Fruit fly (Drosophila melanogaster) whole organism, prepupa: ENCODE results near the gene mamo.

Experiments
- Blimp-1 ChIP-seq: fragments of 200-800 bp; sonication (Bioruptor generic); optimal IDR thresholded peaks from 3 replicates; lab custom pipeline; 2017; ENCODE audit warnings: missing biosample characterization, missing genetic modification characterization, mild to moderate bottlenecking, moderate library complexity, missing genetic modification reagents
- CG10669 ChIP-seq: fragments of 200-800 bp; sonication (Bioruptor generic); optimal IDR thresholded peaks from 3 replicates; lab custom pipeline; 2018; ENCODE audit warnings: missing biosample characterization, mild to moderate bottlenecking, missing genetic modification characterization, moderate library complexity
- CG11294 ChIP-seq: fragments of 200-800 bp; sonication (Bioruptor generic); IDR thresholded peaks from 2 replicates; pipeline ENCODE4 v1.3.6; 2022; ENCODE audit warnings: missing biosample characterization, missing genetic modification characterization
- CG11762 ChIP-seq: fragments of 200-800 bp; sonication (Bioruptor generic); optimal IDR thresholded peaks from 3 replicates; lab custom pipeline; 2016; ENCODE audit warnings: missing biosample characterization, missing genetic modification characterization; ENCODE audit not compliant: insufficient read depth
- CG11902 ChIP-seq: fragments of 200-800 bp; sonication (Bioruptor generic); optimal IDR thresholded peaks from 3 replicates; lab custom pipeline; 2016; ENCODE audit warnings: missing biosample characterization, missing genetic modification characterization
- CG1621 ChIP-seq: fragments of 200-800 bp; sonication (Bioruptor generic); optimal IDR thresholded peaks from 3 replicates; lab custom pipeline; 2018; ENCODE audit warnings: missing biosample characterization, mild to moderate bottlenecking, missing genetic modification characterization
- CG3032 ChIP-seq: fragments of 200-800 bp; optimal IDR thresholded peaks from 2 replicates; lab custom pipeline; 2019; ENCODE audit warnings: missing biosample characterization, mild to moderate bottlenecking, missing genetic modification characterization, moderate library complexity
- CG31627 ChIP-seq: fragments of 200-800 bp; sonication (Bioruptor generic); optimal IDR thresholded peaks from 3 replicates; lab custom pipeline; 2016; ENCODE audit warnings: missing biosample characterization, missing genetic modification characterization
- CG32006 ChIP-seq: fragments of 200-800 bp; sonication (Bioruptor generic); optimal IDR thresholded peaks from 3 replicates; lab custom pipeline; 2017; ENCODE audit warnings: missing biosample characterization, mild to moderate bottlenecking, missing genetic modification characterization
- CG34406 ChIP-seq: fragments of 200-800 bp; sonication (Bioruptor generic); optimal IDR thresholded peaks from 3 replicates; lab custom pipeline; 2016; ENCODE audit warnings: missing biosample characterization, missing genetic modification characterization
- CG3919 ChIP-seq: fragments of 200-800 bp; sonication (Bioruptor generic); optimal IDR thresholded peaks from 3 replicates; lab custom pipeline; 2016; ENCODE audit warnings: missing biosample characterization, missing genetic modification characterization
- CG4318 ChIP-seq: fragments of 200-800 bp; sonication (Bioruptor generic); optimal IDR thresholded peaks from 3 replicates; lab custom pipeline; 2017; ENCODE audit warnings: missing biosample characterization, mild to moderate bottlenecking, missing genetic modification characterization
- CG6163 ChIP-seq: fragments of 200-800 bp; sonication (Bioruptor generic); IDR thresholded peaks from 3 replicates; pipeline ENCODE4 v1.3.6; 2022; ENCODE audit warnings: missing biosample characterization, missing genetic modification characterization
- CG6276 ChIP-seq: fragments of 200-800 bp; sonication (Bioruptor generic); optimal IDR thresholded peaks from 2 replicates; lab custom pipeline; 2017; ENCODE audit warnings: missing biosample characterization, mild to moderate bottlenecking, missing genetic modification characterization
- CG6792 ChIP-seq: fragments of 200-800 bp; sonication (Bioruptor generic); optimal IDR thresholded peaks from 3 replicates; lab custom pipeline; 2016; ENCODE audit warnings: missing biosample characterization, missing genetic modification characterization
- CG6808 ChIP-seq: fragments of 200-800 bp; sonication (Bioruptor generic); optimal IDR thresholded peaks from 3 replicates; lab custom pipeline; 2017; ENCODE audit warnings: missing biosample characterization, missing genetic modification characterization, mild to moderate bottlenecking, moderate library complexity, missing genetic modification reagents
- CG6854 ChIP-seq: fragments of 200-800 bp; sonication (Bioruptor generic); optimal IDR thresholded peaks from 2 replicates; lab custom pipeline; 2017; ENCODE audit warnings: missing biosample characterization, mild to moderate bottlenecking, missing genetic modification characterization
- CG8119 ChIP-seq: fragments of 200-800 bp; sonication (Bioruptor generic); IDR thresholded peaks from 3 replicates; pipeline ENCODE4 v1.3.6; 2022; ENCODE audit warnings: missing biosample characterization, missing genetic modification characterization
- CG8319 ChIP-seq: fragments of 200-800 bp; sonication (Bioruptor generic); optimal IDR thresholded peaks from 3 replicates; lab custom pipeline; 2016; ENCODE audit warnings: missing biosample characterization, missing genetic modification characterization
- CG8632 ChIP-seq: fragments of 200-800 bp; sonication (Bioruptor generic); optimal IDR thresholded peaks from 3 replicates; lab custom pipeline; 2016; ENCODE audit warnings: missing biosample characterization, missing genetic modification characterization
- CG9139 ChIP-seq: fragments of 200-800 bp; sonication (Bioruptor generic); optimal IDR thresholded peaks from 3 replicates; lab custom pipeline; 2017; ENCODE audit warnings: missing biosample characterization, mild to moderate bottlenecking, missing genetic modification characterization
- Eip75B ChIP-seq: fragments of 200-800 bp; sonication (Bioruptor generic); optimal IDR thresholded peaks from 3 replicates; lab custom pipeline; 2016; ENCODE audit warnings: missing biosample characterization, missing genetic modification characterization
- Eip78C ChIP-seq: fragments of 200-800 bp; sonication (Bioruptor generic); peaks from one replicate; lab custom pipeline; 2016; ENCODE audit warnings: missing biosample characterization, missing genetic modification characterization
- Eip93F ChIP-seq: fragments of 200-800 bp; sonication (Bioruptor generic); optimal IDR thresholded peaks from 2 replicates; lab custom pipeline; 2016; ENCODE audit warnings: missing biosample characterization, mild to moderate bottlenecking, missing genetic modification characterization
- Ets21C ChIP-seq: fragments of 200-800 bp; sonication (Bioruptor generic); optimal IDR thresholded peaks from 3 replicates; lab custom pipeline; 2016; ENCODE audit warnings: missing biosample characterization, missing genetic modification characterization
- Gug ChIP-seq: fragments of 200-800 bp; sonication (Bioruptor generic); IDR thresholded peaks from 2 replicates; pipeline ENCODE4 v1.3.6; 2022; ENCODE audit warnings: missing biosample characterization, missing genetic modification characterization
- Hr39 ChIP-seq: fragments of 200-800 bp; sonication (Bioruptor generic); optimal IDR thresholded peaks from 2 replicates; lab custom pipeline; 2016; ENCODE audit warnings: missing biosample characterization, missing genetic modification characterization
- Hr4 ChIP-seq: fragments of 200-800 bp; sonication (Bioruptor generic); optimal IDR thresholded peaks from 3 replicates; lab custom pipeline; 2016; ENCODE audit warnings: missing biosample characterization, missing genetic modification characterization
- Met ChIP-seq: fragments of 200-800 bp; sonication (Bioruptor generic); optimal IDR thresholded peaks from 3 replicates; lab custom pipeline; 2016; ENCODE audit warnings: missing biosample characterization, missing genetic modification characterization
- Smox ChIP-seq: fragments of 200-800 bp; sonication (Bioruptor generic); optimal IDR thresholded peaks from 3 replicates; lab custom pipeline; 2016; ENCODE audit warnings: missing biosample characterization, missing genetic modification characterization
- Sox102F ChIP-seq: fragments of 200-800 bp; sonication (Bioruptor generic); optimal IDR thresholded peaks from 2 replicates; lab custom pipeline; 2016; ENCODE audit warnings: missing biosample characterization, mild to moderate bottlenecking, missing genetic modification characterization
- Sox14 ChIP-seq: fragments of 200-800 bp; sonication (Bioruptor generic); optimal IDR thresholded peaks from 3 replicates; lab custom pipeline; 2016; ENCODE audit warnings: missing biosample characterization, missing genetic modification characterization
- Sox15 ChIP-seq: fragments of 200-800 bp; sonication (Bioruptor generic); optimal IDR thresholded peaks from 3 replicates; lab custom pipeline; 2016; ENCODE audit warnings: missing biosample characterization, missing genetic modification characterization
- achi ChIP-seq: fragments of 200-800 bp; sonication (Bioruptor generic); optimal IDR thresholded peaks from 3 replicates; lab custom pipeline; 2016; ENCODE audit warnings: missing biosample characterization, missing genetic modification characterization
- acj6 ChIP-seq: fragments of 200-800 bp; sonication (Bioruptor generic); optimal IDR thresholded peaks from 3 replicates; lab custom pipeline; 2016; ENCODE audit warnings: missing biosample characterization, missing genetic modification characterization
- cyc ChIP-seq: fragments of 200-800 bp; sonication (Bioruptor generic); optimal IDR thresholded peaks from 3 replicates; lab custom pipeline; 2016; ENCODE audit warnings: missing biosample characterization, missing genetic modification characterization
- dac ChIP-seq: fragments of 200-800 bp; sonication (Bioruptor generic); optimal IDR thresholded peaks from 2 replicates; lab custom pipeline; 2017; ENCODE audit warnings: missing biosample characterization, mild to moderate bottlenecking, missing genetic modification characterization
- eg ChIP-seq: fragments of 200-800 bp; sonication (Bioruptor generic); IDR thresholded peaks from 3 replicates; pipeline ENCODE4 v1.3.6; 2022; ENCODE audit warnings: missing biosample characterization, missing genetic modification characterization
- esn ChIP-seq: fragments of 200-800 bp; sonication (Bioruptor generic); optimal IDR thresholded peaks from 2 replicates; lab custom pipeline; 2016; ENCODE audit warnings: missing biosample characterization, mild to moderate bottlenecking, missing genetic modification characterization, moderate library complexity
- fd59A ChIP-seq: fragments of 200-800 bp; sonication (Bioruptor generic); optimal IDR thresholded peaks from 2 replicates; lab custom pipeline; 2017; ENCODE audit warnings: missing biosample characterization, mild to moderate bottlenecking, missing genetic modification characterization, missing genetic modification reagents
- fd85E ChIP-seq: fragments of 200-800 bp; sonication (Bioruptor generic); optimal IDR thresholded peaks from 3 replicates; lab custom pipeline; 2016; ENCODE audit warnings: missing biosample characterization, missing genetic modification characterization
- lz ChIP-seq: fragments of 200-800 bp; sonication (Bioruptor generic); optimal IDR thresholded peaks from 3 replicates; lab custom pipeline; 2016; ENCODE audit warnings: missing biosample characterization, missing genetic modification characterization
- net ChIP-seq: fragments of 200-800 bp; sonication (Bioruptor generic); optimal IDR thresholded peaks from 3 replicates; lab custom pipeline; 2016; ENCODE audit warnings: missing biosample characterization, missing genetic modification characterization
- pdm3 ChIP-seq: fragments of 200-800 bp; sonication (Bioruptor generic); optimal IDR thresholded peaks from 3 replicates; lab custom pipeline; 2016; ENCODE audit warnings: missing biosample characterization, missing genetic modification characterization
- salr ChIP-seq, 2 experiments: fragments of 200-800 bp; sonication (Bioruptor generic); optimal IDR thresholded peaks; 3 replicates each; lab custom pipeline; 2016 to 2018; ENCODE audit warnings: missing biosample characterization in 2 of 2, missing genetic modification characterization in 2 of 2, mild to moderate bottlenecking in 1 of 2
- spab ChIP-seq: fragments of 200-800 bp; sonication (Bioruptor generic); optimal IDR thresholded peaks from 2 replicates; lab custom pipeline; 2017; ENCODE audit warnings: missing biosample characterization, mild to moderate bottlenecking, missing genetic modification characterization, missing genetic modification reagents
- ss ChIP-seq, 2 experiments: fragments of 200-800 bp; sonication (Bioruptor generic); optimal IDR thresholded peaks; 2 replicates in 1 of 2; 3 replicates in 1 of 2; lab custom pipeline; 2017 to 2018; ENCODE audit warnings: mild to moderate bottlenecking in 2 of 2, missing biosample characterization in 2 of 2, missing genetic modification characterization in 2 of 2, moderate library complexity in 1 of 2
- svp ChIP-seq: fragments of 200-800 bp; sonication (Bioruptor generic); peaks from one replicate; lab custom pipeline; 2016; ENCODE audit warnings: missing biosample characterization, missing genetic modification characterization

Gene mamo

DNA sequence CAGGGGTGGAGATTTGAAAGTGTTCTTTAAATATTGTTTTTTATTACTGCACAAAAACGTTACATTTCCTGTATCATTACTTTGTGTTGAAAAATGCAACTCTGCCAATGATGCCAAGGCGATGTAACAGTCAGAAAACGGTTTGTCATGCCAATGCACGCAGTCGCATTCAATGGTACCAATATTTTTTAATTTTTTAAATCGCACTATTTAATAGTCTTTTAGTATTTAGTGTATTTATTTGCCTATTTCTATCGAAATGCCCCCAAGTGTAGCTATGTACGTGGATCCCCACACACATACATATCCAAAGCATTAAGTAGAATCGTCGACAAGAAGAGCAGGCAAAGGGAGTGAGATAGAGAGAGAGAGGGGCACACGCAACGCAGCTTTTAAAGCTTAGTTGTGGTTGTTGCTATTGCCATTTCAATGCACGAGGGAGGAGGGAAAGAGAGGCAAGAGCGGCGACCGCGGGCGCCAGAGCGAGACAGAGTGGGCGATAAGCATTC, 101.1 kb downstream of the mamo start (continued):
- TF ChIP-seq pdm3 (GFP tag; lab: Kevin White, UChicago) (peak; percentile 75), CG3032 (tag; lab: Kevin White, UChicago) (peak; percentile 79), CG9139 (GFP tag; lab: Kevin White, UChicago) (peak; percentile 30), Sox15 (GFP tag; lab: Kevin White, UChicago) (peak; percentile 29), dac (peak; percentile 24), Sox14 (GFP tag; lab: Kevin White, UChicago) (peak; percentile 74), salr (GFP tag; optimal IDR thresholded peaks at IDR 0.05; lab: Kevin White, UChicago) (peak; percentile 54 to 77), CG3919 (peak; percentile 72)

DNA sequence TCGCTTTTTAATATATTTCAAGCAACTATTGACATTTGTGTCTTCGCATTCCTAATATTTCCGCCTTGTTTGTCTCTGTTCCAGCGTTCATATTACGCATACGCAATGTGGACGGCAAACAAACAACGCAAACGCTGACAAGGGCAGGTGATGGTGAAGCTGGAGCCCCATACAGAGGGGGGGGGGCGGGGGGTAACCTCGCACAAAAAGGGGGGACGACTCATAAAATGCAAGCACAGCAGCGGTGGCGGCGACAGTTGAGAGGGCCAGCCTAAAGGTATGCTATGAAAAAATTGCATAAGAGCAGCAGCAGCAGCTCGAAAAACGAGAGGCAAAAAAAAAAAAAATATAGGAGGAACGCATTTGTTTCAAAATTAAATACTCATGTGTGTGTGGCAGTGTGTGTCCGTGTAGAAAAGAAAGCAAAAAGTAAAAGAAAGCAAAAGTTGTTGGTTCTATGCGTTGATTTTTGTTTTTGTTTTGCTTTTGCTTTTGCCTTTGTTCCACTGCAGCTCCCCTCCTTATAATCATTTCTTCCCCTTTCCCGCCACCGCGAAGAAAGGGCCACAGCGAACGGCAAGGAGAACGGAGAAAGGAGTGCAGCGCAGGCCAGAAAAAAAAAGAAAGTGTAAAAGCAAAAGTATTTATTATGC, 111.0 kb downstream of the mamo start:
- TF ChIP-seq CG8319 (peak; percentile 22), Hr39 (no peak), CG10669 (peak; percentile 26), Met (GFP tag; lab: Kevin White, UChicago) (no peak), CG3919 (peak; percentile 17), CG9139 (GFP tag; lab: Kevin White, UChicago) (peak; percentile 77), achi (GFP tag; lab: Kevin White, UChicago) (no peak), CG3032 (tag; lab: Kevin White, UChicago) (peak; percentile 59), Hr4 (GFP tag; lab: Kevin White, UChicago) (no peak), Blimp-1 (peak; percentile 2), Ets21C (GFP tag; lab: Kevin White, UChicago) (no peak), CG6276 (GFP tag; lab: Kevin White, UChicago) (peak; percentile 43), Eip93F (GFP tag; lab: Kevin White, UChicago) (no peak), CG8632 (no peak), CG4318 (no peak), svp (GFP tag; lab: Kevin White, UChicago) (no peak), pdm3 (GFP tag; lab: Kevin White, UChicago) (no peak), CG1621 (tag; lab: Kevin White, UChicago) (peak; percentile 29), CG6854 (peak; percentile 23), Eip75B (no peak), eg (GFP tag; lab: Robert Waterston, UW) (peak; percentile 53; the same call in 2 of the 3 replicates), esn (no peak), cyc (GFP tag; lab: Kevin White, UChicago) (no peak), ss (GFP tag; optimal IDR thresholded peaks at IDR 0.05; lab: Kevin White, UChicago) (peak; percentile 49 to 70), CG11294 (GFP tag; lab: Robert Waterston, UW) (no peak), Smox (GFP tag; lab: Kevin White, UChicago) (no peak), spab (GFP tag; lab: Kevin White, UChicago) (peak; percentile 65), acj6 (no peak), CG6808 (GFP tag; lab: Kevin White, UChicago) (peak; percentile 76), CG6163 (peak; percentile 67; the same call in 2 of the 3 replicates), CG32006 (GFP tag; lab: Kevin White, UChicago) (peak; percentile 17), CG8119 (GFP tag; lab: Robert Waterston, UW) (no peak), CG34406 (GFP tag; lab: Kevin White, UChicago) (no peak), CG31627 (GFP tag; lab: Kevin White, UChicago) (no peak), salr (GFP tag; optimal IDR thresholded peaks at IDR 0.05; lab: Kevin White, UChicago) (peak in 1 of 2 experiments; percentile 5), Sox14 (GFP tag; lab: Kevin White, UChicago) (peak; percentile 22), CG11902 (no peak), Eip78C (GFP tag; lab: Kevin White, UChicago) (no peak), Sox15 (GFP tag; lab: Kevin White, UChicago) (no peak), lz (GFP tag; lab: Kevin White, UChicago) (no peak), Sox102F (GFP tag; lab: Kevin White, UChicago) (no peak), fd59A (GFP tag; lab: Kevin White, UChicago) (no peak), CG11762 (no peak), CG6792 (GFP tag; lab: Kevin White, UChicago) (no peak), Gug (GFP tag; lab: Robert Waterston, UW) (no peak), fd85E (GFP tag; lab: Kevin White, UChicago) (no peak), net (GFP tag; lab: Kevin White, UChicago) (no peak)
